Worm (Caenorhabditis elegans): Measurements from ENCODE around the gene F49F1.11.

F49F1.11 gene

ce11 chrIV:4171531-4172163 is 30.4 kb upstream of the F49F1.11 start, which contains the start of the genes K08D10.13 and rnp-2 (continued):
- no peak for TF ChIP-seq nhr-6 (tag; optimal IDR thresholded peaks at IDR 0.05)
- TF ChIP-seq snpc-4 (tag; optimal IDR thresholded peaks at IDR 0.05), result no peak
- TF ChIP-seq nhr-111 (GFP tag; optimal IDR thresholded peaks at IDR 0.05), result no peak
- no peak for TF ChIP-seq dve-1 (tag; optimal IDR thresholded peaks at IDR 0.05; ENCODE audit: insufficient read depth)
- peak; percentile 92 for TF ChIP-seq lin-38 (GFP tag; IDR thresholded peaks at IDR 0.05)
- no peak for TF ChIP-seq madf-5 (GFP tag; IDR thresholded peaks at IDR 0.05)
- no peak for TF ChIP-seq lim-7 (GFP tag; IDR thresholded peaks at IDR 0.05)
- no peak for TF ChIP-seq vab-7 (GFP tag; IDR thresholded peaks at IDR 0.05)
- TF ChIP-seq nhr-102 (tag; optimal IDR thresholded peaks at IDR 0.05), result no peak
- no peak for TF ChIP-seq fkh-10 (GFP tag; optimal IDR thresholded peaks at IDR 0.05)
- TF ChIP-seq skn-1 (tag; optimal IDR thresholded peaks at IDR 0.05), result no peak
- TF ChIP-seq ceh-62 (tag; optimal IDR thresholded peaks at IDR 0.05), result no peak
- TF ChIP-seq dmd-8 (GFP tag; IDR thresholded peaks at IDR 0.05), result no peak
- peak in 1 of 2 experiments; percentile 45 for TF ChIP-seq hif-1 (tag; optimal IDR thresholded peaks at IDR 0.05)
- TF ChIP-seq F49E8.2 (tag; optimal IDR thresholded peaks at IDR 0.05; ENCODE audit: borderline replicate concordance), result no peak
- TF ChIP-seq ztf-7 (tag; optimal IDR thresholded peaks at IDR 0.05), result no peak
- no peak for TF ChIP-seq zfp-2 (tag; optimal IDR thresholded peaks at IDR 0.05)
- TF ChIP-seq ama-1 (optimal IDR thresholded peaks at IDR 0.05), result no peak
- TF ChIP-seq ceh-32 (tag; optimal IDR thresholded peaks at IDR 0.05; ENCODE audit: poor library complexity), result no peak
- TF ChIP-seq F26F4.8 (GFP tag; conservative IDR thresholded peaks at IDR 0.05), result no peak
- no peak for TF ChIP-seq nhr-41 (GFP tag; IDR thresholded peaks at IDR 0.05)
- no peak for TF ChIP-seq D1046.2 (GFP tag; IDR thresholded peaks at IDR 0.05)
- TF ChIP-seq R02D3.7 (tag; optimal IDR thresholded peaks at IDR 0.05), result no peak
- TF ChIP-seq jun-1 (tag; optimal IDR thresholded peaks at IDR 0.05), result no peak
- TF ChIP-seq ceh-44 (GFP tag; IDR thresholded peaks at IDR 0.05), result no peak
- no peak for TF ChIP-seq egl-43 (GFP tag; IDR thresholded peaks at IDR 0.05)
- no peak for TF ChIP-seq mdl-1 (tag; optimal IDR thresholded peaks at IDR 0.05)
- no peak for TF ChIP-seq daf-8 (GFP tag; IDR thresholded peaks at IDR 0.05)
- TF ChIP-seq hlh-11 (tag; optimal IDR thresholded peaks at IDR 0.05), result no peak
- TF ChIP-seq unc-130 (GFP tag; optimal IDR thresholded peaks at IDR 0.05), result peak; percentile 29
- TF ChIP-seq zag-1 (tag; optimal IDR thresholded peaks at IDR 0.05), result no peak
- TF ChIP-seq mep-1 (tag; optimal IDR thresholded peaks at IDR 0.05), result no peak
- TF ChIP-seq mes-2 (tag; optimal IDR thresholded peaks at IDR 0.05; ENCODE audit: poor library complexity, severe bottlenecking), result peak; percentile 96
- no peak for TF ChIP-seq nhr-25 (tag; optimal IDR thresholded peaks at IDR 0.05; ENCODE audit: borderline replicate concordance, insufficient read depth)
- TF ChIP-seq Y5F2A.4 (GFP tag; optimal IDR thresholded peaks at IDR 0.05), result no peak
- TF ChIP-seq F37D6.2 (tag; optimal IDR thresholded peaks at IDR 0.05), result no peak
- peak; percentile 35 for TF ChIP-seq rbr-2 (tag; optimal IDR thresholded peaks at IDR 0.05)
- no peak for TF ChIP-seq unc-62 (GFP tag; optimal IDR thresholded peaks at IDR 0.05 in 1 of 2)
- TF ChIP-seq unc-62 (tag; optimal IDR thresholded peaks at IDR 0.05), result no peak
- TF ChIP-seq Y105C5A.15 (GFP tag; IDR thresholded peaks at IDR 0.05), result no peak
- TF ChIP-seq lin-39 (tag; optimal IDR thresholded peaks at IDR 0.05), result no peak

ce11 chrIV:4167296-4167695 is 26.1 kb upstream of the F49F1.11 start:
- TF ChIP-seq ztf-11 (tag; optimal IDR thresholded peaks at IDR 0.05) (no peak), dve-1 (tag; optimal IDR thresholded peaks at IDR 0.05; ENCODE audit: insufficient read depth) (no peak), mdt-29 (GFP tag; IDR thresholded peaks at IDR 0.05) (no peak), dmd-9 (GFP tag; IDR thresholded peaks at IDR 0.05) (no peak), daf-8 (GFP tag; IDR thresholded peaks at IDR 0.05) (no peak)

Measured in whole organism, L4 larva.